Worm (Caenorhabditis elegans) whole organism, L3 larva: Measurements from ENCODE around the gene cyp-35B3.

Experiments used
- R02D3.7 ChIP-seq: fragments of 150-350 bp; optimal IDR thresholded peaks from 2 replicates; lab custom pipeline; 2014; ENCODE audit warnings: missing biosample characterization, missing genetic modification characterization
- ZK546.5 ChIP-seq: sonication (generic microtip); optimal IDR thresholded peaks from 2 replicates; lab custom pipeline; 2017; ENCODE audit warnings: missing biosample characterization, missing genetic modification characterization
- aly-2 ChIP-seq: fragments of 150-350 bp; optimal IDR thresholded peaks from 2 replicates; lab custom pipeline; 2014; ENCODE audit warnings: missing biosample characterization, missing genetic modification characterization
- ceh-16 ChIP-seq: sonication (generic microtip); optimal IDR thresholded peaks from 2 replicates; lab custom pipeline; 2017; ENCODE audit warnings: missing biosample characterization, missing genetic modification characterization
- ceh-28 ChIP-seq: fragments of 150-350 bp; optimal IDR thresholded peaks from 2 replicates; lab custom pipeline; 2014; ENCODE audit warnings: missing biosample characterization, missing genetic modification reagents, missing genetic modification characterization
- ceh-82 ChIP-seq: fragments of 150-350 bp; optimal IDR thresholded peaks from 2 replicates; lab custom pipeline; 2014; ENCODE audit warnings: missing biosample characterization, missing genetic modification characterization
- daf-12 ChIP-seq: fragments of 150-350 bp; optimal IDR thresholded peaks from 2 replicates; lab custom pipeline; 2014; ENCODE audit warnings: missing biosample characterization, missing genetic modification reagents, missing genetic modification characterization
- egl-5 ChIP-seq: fragments of 150-350 bp; optimal IDR thresholded peaks from 2 replicates; lab custom pipeline; 2017; ENCODE audit warnings: missing biosample characterization, missing genetic modification reagents, missing genetic modification characterization, inconsistent platforms
- elt-1 ChIP-seq: fragments of 150-350 bp; optimal IDR thresholded peaks from 2 replicates; lab custom pipeline; 2014; ENCODE audit warnings: missing biosample characterization, missing genetic modification characterization
- elt-2 ChIP-seq: sonication (generic microtip); optimal IDR thresholded peaks from 2 replicates; lab custom pipeline; 2016; ENCODE audit warnings: missing genetic modification reagents, mild to moderate bottlenecking, missing genetic modification characterization, missing compliant biosample characterization
- eor-1 ChIP-seq, 2 experiments: fragments of 150-350 bp; optimal IDR thresholded peaks; 2 replicates each; lab custom pipeline; 2014 to 2018; ENCODE audit warnings: missing biosample characterization in 2 of 2, missing genetic modification characterization in 2 of 2
- fkh-2 ChIP-seq: fragments of 150-350 bp; optimal IDR thresholded peaks from 2 replicates; lab custom pipeline; 2014; ENCODE audit warnings: missing biosample characterization, missing genetic modification reagents, missing genetic modification characterization
- hmg-11 ChIP-seq: sonication (generic microtip); optimal IDR thresholded peaks from 2 replicates; lab custom pipeline; 2016; ENCODE audit warnings: missing genetic modification characterization, missing compliant biosample characterization
- lin-15B ChIP-seq: fragments of 150-350 bp; optimal IDR thresholded peaks from 2 replicates; lab custom pipeline; 2014; ENCODE audit warnings: missing biosample characterization, missing genetic modification characterization
- lin-39 ChIP-seq: fragments of 150-350 bp; optimal IDR thresholded peaks from 2 replicates; lab custom pipeline; 2018; ENCODE audit warnings: missing biosample characterization, missing genetic modification reagents, missing genetic modification characterization
- lsy-12 ChIP-seq: sonication (generic microtip); optimal IDR thresholded peaks from 2 replicates; lab custom pipeline; 2016; ENCODE audit warnings: mild to moderate bottlenecking, missing genetic modification characterization, missing compliant biosample characterization
- mdl-1 ChIP-seq: fragments of 150-350 bp; optimal IDR thresholded peaks from 2 replicates; lab custom pipeline; 2014; ENCODE audit warnings: missing biosample characterization, missing genetic modification characterization
- nfya-1 ChIP-seq: sonication (generic microtip); optimal IDR thresholded peaks from 2 replicates; lab custom pipeline; 2017; ENCODE audit warnings: missing genetic modification characterization, mild to moderate bottlenecking, missing compliant biosample characterization, antibody characterized with exemption, moderate library complexity; ENCODE audit not compliant: insufficient read depth
- nhr-12 ChIP-seq: fragments of 150-350 bp; optimal IDR thresholded peaks from 2 replicates; lab custom pipeline; 2014; ENCODE audit warnings: missing biosample characterization, missing genetic modification characterization
- nhr-25 ChIP-seq: sonication (generic microtip); optimal IDR thresholded peaks from 2 replicates; lab custom pipeline; 2017; ENCODE audit warnings: missing biosample characterization, missing genetic modification characterization
- nhr-67 ChIP-seq: fragments of 150-350 bp; optimal IDR thresholded peaks from 2 replicates; lab custom pipeline; 2014; ENCODE audit warnings: missing biosample characterization, missing genetic modification characterization
- nhr-76 ChIP-seq: fragments of 150-350 bp; sonication (generic microtip); optimal IDR thresholded peaks from 5 replicates; lab custom pipeline; 2014; ENCODE audit warnings: missing biosample characterization, missing genetic modification characterization
- nhr-77 ChIP-seq: fragments of 150-350 bp; optimal IDR thresholded peaks from 2 replicates; lab custom pipeline; 2014; ENCODE audit warnings: missing biosample characterization, missing genetic modification characterization
- pha-4 ChIP-seq: fragments of 150-350 bp; optimal IDR thresholded peaks from 2 replicates; lab custom pipeline; 2014; ENCODE audit warnings: missing biosample characterization, missing genetic modification reagents, missing genetic modification characterization
- pqm-1 ChIP-seq: fragments of 150-350 bp; optimal IDR thresholded peaks from 2 replicates; lab custom pipeline; 2017; ENCODE audit warnings: missing biosample characterization, missing genetic modification characterization, inconsistent platforms
- sea-2 ChIP-seq: fragments of 150-350 bp; sonication (generic microtip); optimal IDR thresholded peaks from 4 replicates; lab custom pipeline; 2014; ENCODE audit warnings: missing biosample characterization, missing genetic modification reagents, missing genetic modification characterization
- unc-62 ChIP-seq: fragments of 150-350 bp; sonication (generic microtip); optimal IDR thresholded peaks from 4 replicates; lab custom pipeline; 2014; ENCODE audit warnings: missing biosample characterization, missing genetic modification reagents, missing genetic modification characterization
- zag-1 ChIP-seq: fragments of 150-350 bp; optimal IDR thresholded peaks from 2 replicates; lab custom pipeline; 2014; ENCODE audit warnings: missing biosample characterization, missing genetic modification characterization
- ztf-11 ChIP-seq: fragments of 150-350 bp; optimal IDR thresholded peaks from 2 replicates; lab custom pipeline; 2014; ENCODE audit warnings: missing biosample characterization, missing genetic modification characterization
- ztf-4 ChIP-seq: fragments of 150-350 bp; optimal IDR thresholded peaks from 2 replicates; lab custom pipeline; 2014; ENCODE audit warnings: missing biosample characterization, missing genetic modification characterization

The cyp-35B3 gene

ce11 chrV:3922547-3922946, 22.6 kb upstream of the cyp-35B3 start:
- TF ChIP-seq ztf-11 (tag; lab: Kevin White, UChicago) = no peak
- no peak for TF ChIP-seq lsy-12 (tag; lab: Kevin White, UChicago)
- TF ChIP-seq nhr-25 (tag; lab: Kevin White, UChicago) = no peak
- no peak for TF ChIP-seq sea-2
- TF ChIP-seq hmg-11 (tag; lab: Kevin White, UChicago) = no peak
- TF ChIP-seq eor-1 (tag; optimal IDR thresholded peaks at IDR 0.05; lab: Kevin White, UChicago) = no peak
- no peak for TF ChIP-seq egl-5 (tag; lab: Kevin White, UChicago)
- no peak for TF ChIP-seq elt-1 (tag; lab: Kevin White, UChicago)
- no peak for TF ChIP-seq ztf-4 (tag; lab: Kevin White, UChicago)
- TF ChIP-seq nfya-1 (tag; lab: Kevin White, UChicago) = no peak
- no peak for TF ChIP-seq lin-15B (tag; lab: Kevin White, UChicago)
- no peak for TF ChIP-seq aly-2 (tag; lab: Kevin White, UChicago)
- no peak for TF ChIP-seq nhr-12
- no peak for TF ChIP-seq unc-62 (GFP tag; lab: Kevin White, UChicago)
- no peak for TF ChIP-seq pha-4

ce11 chrV:3927522-3927921, 17.6 kb upstream of the cyp-35B3 start:
- TF ChIP-seq pqm-1 (tag; lab: Kevin White, UChicago) (no peak), nhr-76 (tag; lab: Kevin White, UChicago) (no peak), elt-2 (tag; lab: Kevin White, UChicago) (no peak), nfya-1 (tag; lab: Kevin White, UChicago) (no peak), ceh-82 (tag; lab: Kevin White, UChicago) (no peak), ZK546.5 (tag; lab: Kevin White, UChicago) (no peak), fkh-2 (tag; lab: Kevin White, UChicago) (no peak)

- TF ChIP-seq zag-1 (tag; lab: Kevin White, UChicago) (no peak), fkh-2 (tag; lab: Kevin White, UChicago) (no peak), elt-1 (tag; lab: Kevin White, UChicago) (no peak), lin-39 (no peak)
Measured at ce11 chrV:3929099-3929498, 16.1 kb upstream of the cyp-35B3 start, which contains the start of gene srx-64. Gene srx-64, plus strand, starts transcription at chrV:3929399.

- TF ChIP-seq daf-12 (no peak), nhr-77 (tag; lab: Kevin White, UChicago) (no peak)
Measured at ce11 chrV:3931326-3931725, 13.8 kb upstream of the cyp-35B3 start, which contains the start of gene srx-63. Gene srx-63, plus strand, starts transcription at chrV:3931626.

ce11 chrV:3935892-3936478, 9.2 kb upstream of the cyp-35B3 start, which contains the start of gene cyp-35A5:
Gene cyp-35A5, plus strand, starts transcription at chrV:3936326.
- no peak for TF ChIP-seq hmg-11 (tag; lab: Kevin White, UChicago)
- TF ChIP-seq elt-2 (tag; lab: Kevin White, UChicago) = peak; percentile 78
- peak; percentile 0 for TF ChIP-seq pqm-1 (tag; lab: Kevin White, UChicago)

- TF ChIP-seq ceh-16 (tag; lab: Kevin White, UChicago) (no peak), ceh-28 (tag; lab: Kevin White, UChicago) (peak; percentile 19)
Measured at ce11 chrV:3938789-3939188, 6.4 kb upstream of the cyp-35B3 start, which contains the start of gene cyp-35B1. Gene cyp-35B1, plus strand, starts transcription at chrV:3939032.

- no peak for TF ChIP-seq nhr-67 (tag; lab: Kevin White, UChicago)
- no peak for TF ChIP-seq mdl-1
- no peak for TF ChIP-seq elt-2 (tag; lab: Kevin White, UChicago)
- no peak for TF ChIP-seq R02D3.7
Measured at ce11 chrV:3941860-3942259, 3.3 kb upstream of the cyp-35B3 start, which contains the start of gene cyp-35B2. Gene cyp-35B2, plus strand, starts transcription at chrV:3942160.
